Fruit fly (Drosophila melanogaster): ENCODE results near the gene MFS3.

MFS3 gene

dm6 chr2L:1125437-1125836 lies 17.6 kb upstream of the MFS3 start:
- TF ChIP-seq CG7963 (GFP tag; IDR thresholded peaks at IDR 0.05; ENCODE audit: partially characterized antibody) (no peak), CG30403 (GFP tag; optimal IDR thresholded peaks at IDR 0.05) (no peak), danr (GFP tag; IDR thresholded peaks at IDR 0.05) (no peak), CG4328 (GFP tag; optimal IDR thresholded peaks at IDR 0.05) (no peak), CG17568 (GFP tag; optimal IDR thresholded peaks at IDR 0.05) (no peak), nerfin-2 (GFP tag; IDR thresholded peaks at IDR 0.05; ENCODE audit: partially characterized antibody) (no peak), sug (tag; optimal IDR thresholded peaks at IDR 0.05) (peak; percentile 88), CG3281 (GFP tag; optimal IDR thresholded peaks at IDR 0.05) (no peak), sens (GFP tag) (no peak), gro (GFP tag; optimal IDR thresholded peaks at IDR 0.05) (no peak), Trl (optimal IDR thresholded peaks at IDR 0.05) (no peak), Trl (GFP tag; optimal IDR thresholded peaks at IDR 0.05) (no peak), zen (tag; optimal IDR thresholded peaks at IDR 0.05) (no peak), Dbx (GFP tag; IDR thresholded peaks at IDR 0.05) (no peak), CG4730 (GFP tag; IDR thresholded peaks at IDR 0.05) (no peak), CG31388 (GFP tag; optimal IDR thresholded peaks at IDR 0.05) (no peak), dysf (GFP tag; IDR thresholded peaks at IDR 0.05) (no peak), Dad (GFP tag; optimal IDR thresholded peaks at IDR 0.05) (no peak), Awh (GFP tag; IDR thresholded peaks at IDR 0.05) (no peak), Nf-YC (tag; optimal IDR thresholded peaks at IDR 0.05) (no peak), sob (GFP tag; IDR thresholded peaks at IDR 0.05) (no peak; the same call in 1 of the 2 replicates), Dp (GFP tag; optimal IDR thresholded peaks at IDR 0.05) (no peak), Gug (GFP tag; IDR thresholded peaks at IDR 0.05) (no peak), Myb (GFP tag; optimal IDR thresholded peaks at IDR 0.05) (no peak), Ada2b (GFP tag; IDR thresholded peaks at IDR 0.05) (no peak), Vsx1 (GFP tag; optimal IDR thresholded peaks at IDR 0.05) (no peak), pfk (GFP tag; optimal IDR thresholded peaks at IDR 0.05) (no peak), CG12744 (GFP tag; optimal IDR thresholded peaks at IDR 0.05) (no peak), Rfx (GFP tag; IDR thresholded peaks at IDR 0.05) (0 out of 2 replicates have a peak, but pooled peaks have one; percentile 26), en (GFP tag; optimal IDR thresholded peaks at IDR 0.05) (no peak), D19B (GFP tag; optimal IDR thresholded peaks at IDR 0.05) (no peak), CG17829 (tag; optimal IDR thresholded peaks at IDR 0.05) (no peak), CG1602 (GFP tag; optimal IDR thresholded peaks at IDR 0.05) (no peak), CG2120 (GFP tag; optimal IDR thresholded peaks at IDR 0.05) (peak; percentile 18), wdn (GFP tag; IDR thresholded peaks at IDR 0.05) (0 out of 2 replicates have a peak, but pooled peaks have one; percentile 7), sim (GFP tag; IDR thresholded peaks at IDR 0.05) (no peak), dimm (GFP tag; IDR thresholded peaks at IDR 0.05) (no peak), sd (tag; optimal IDR thresholded peaks at IDR 0.05) (peak; percentile 31), CG16779 (GFP tag; IDR thresholded peaks at IDR 0.05) (no peak), bsh (GFP tag; optimal IDR thresholded peaks at IDR 0.05) (no peak), Meics (GFP tag; optimal IDR thresholded peaks at IDR 0.05) (no peak), zfh2 (GFP tag; optimal IDR thresholded peaks at IDR 0.05) (no peak), CG13894 (tag; optimal IDR thresholded peaks at IDR 0.05) (peak; percentile 67), slbo (GFP tag; IDR thresholded peaks at IDR 0.05) (no peak), CG16813 (GFP tag; IDR thresholded peaks at IDR 0.05; ENCODE audit: partially characterized antibody) (no peak), amos (GFP tag; IDR thresholded peaks at IDR 0.05; ENCODE audit: partially characterized antibody) (no peak), D19A (tag; optimal IDR thresholded peaks at IDR 0.05) (no peak), sna (GFP tag; IDR thresholded peaks at IDR 0.05; ENCODE audit: partially characterized antibody) (no peak), sqz (GFP tag; optimal IDR thresholded peaks at IDR 0.05) (no peak), BtbVII (GFP tag; optimal IDR thresholded peaks at IDR 0.05) (peak; percentile 28), sc (optimal IDR thresholded peaks at IDR 0.05) (no peak), sc (GFP tag; optimal IDR thresholded peaks at IDR 0.05) (no peak), pho (GFP tag; optimal IDR thresholded peaks at IDR 0.05) (no peak)
